Worm (Caenorhabditis elegans) whole organism, L4 larva: ENCODE results near the gene K08D8.4.
A peak's percentile ranks its signal among the peaks of the same experiment; 100 is the strongest.

ENCODE experiments used
- D1046.2 ChIP-seq: fragments of 200-800 bp; sonication (Bioruptor generic); IDR thresholded peaks from 2 replicates; pipeline ENCODE4 v1.3.6; 2022; ENCODE audit warnings: missing genetic modification characterization, missing compliant biosample characterization
- F26F4.8 ChIP-seq: fragments of 200-800 bp; sonication (Bioruptor generic); conservative IDR thresholded peaks from 2 replicates; pipeline ENCODE4 v1.3.6; 2022; ENCODE audit warnings: missing genetic modification characterization, missing compliant biosample characterization
- F44E2.7 ChIP-seq: fragments of 200-800 bp; sonication (Bioruptor generic); IDR thresholded peaks from 2 replicates; pipeline ENCODE4 v2.1.2; 2022; ENCODE audit warnings: missing genetic modification characterization, missing compliant biosample characterization
- aly-2 ChIP-seq: sonication (generic microtip); optimal IDR thresholded peaks from 2 replicates; lab custom pipeline; 2018; ENCODE audit warnings: missing biosample characterization, missing genetic modification characterization
- attf-4 ChIP-seq: sonication (generic microtip); optimal IDR thresholded peaks from 3 replicates; lab custom pipeline; 2017; ENCODE audit warnings: missing biosample characterization, missing genetic modification characterization
- ceh-82 ChIP-seq: sonication (generic microtip); optimal IDR thresholded peaks from 2 replicates; lab custom pipeline; 2017; ENCODE audit warnings: missing biosample characterization, missing genetic modification characterization
- ctbp-1 ChIP-seq: fragments of 200-800 bp; sonication (Bioruptor generic); IDR thresholded peaks from 2 replicates; pipeline ENCODE4 v1.3.6; 2022; ENCODE audit warnings: missing genetic modification reagents, missing genetic modification characterization, missing compliant biosample characterization
- daf-12 ChIP-seq: fragments of 150-350 bp; optimal IDR thresholded peaks from 2 replicates; lab custom pipeline; 2014; ENCODE audit warnings: missing biosample characterization, missing genetic modification reagents, missing genetic modification characterization
- daf-16 ChIP-seq, 3 experiments: sonication (generic microtip); optimal IDR thresholded peaks; 2 replicates each; lab custom pipeline; 2016 to 2017; ENCODE audit warnings: missing genetic modification characterization in 3 of 3, missing genetic modification reagents in 3 of 3, mild to moderate bottlenecking in 2 of 3, missing compliant biosample characterization in 2 of 3, missing biosample characterization in 1 of 3, moderate library complexity in 1 of 3
- daf-8 ChIP-seq: fragments of 200-800 bp; sonication (Bioruptor generic); IDR thresholded peaks from 2 replicates; pipeline ENCODE4 v1.3.6; 2022; ENCODE audit warnings: missing genetic modification characterization, missing compliant biosample characterization
- dmd-6 ChIP-seq: fragments of 200-800 bp; sonication (Bioruptor generic); IDR thresholded peaks from 2 replicates; pipeline ENCODE4 v1.3.6; 2022; ENCODE audit warnings: missing genetic modification reagents, missing genetic modification characterization, missing compliant biosample characterization
- dmd-8 ChIP-seq: fragments of 200-800 bp; sonication (Bioruptor generic); IDR thresholded peaks from 2 replicates; pipeline ENCODE4 v1.3.6; 2022; ENCODE audit warnings: missing genetic modification characterization, missing compliant biosample characterization
- dmd-9 ChIP-seq: fragments of 200-800 bp; sonication (Bioruptor generic); IDR thresholded peaks from 2 replicates; pipeline ENCODE4 v1.3.6; 2022; ENCODE audit warnings: missing genetic modification reagents, missing genetic modification characterization, missing compliant biosample characterization
- dpl-1 ChIP-seq: fragments of 150-350 bp; optimal IDR thresholded peaks from 2 replicates; lab custom pipeline; 2014; ENCODE audit warnings: missing biosample characterization, missing genetic modification reagents, missing genetic modification characterization
- egl-27 ChIP-seq: sonication (generic microtip); optimal IDR thresholded peaks from 3 replicates; lab custom pipeline; 2017; ENCODE audit warnings: missing biosample characterization, missing genetic modification reagents, missing genetic modification characterization
- fos-1 ChIP-seq: fragments of 150-350 bp; optimal IDR thresholded peaks from 2 replicates; lab custom pipeline; 2014; ENCODE audit warnings: missing biosample characterization, missing genetic modification characterization
- hlh-30 ChIP-seq: sonication (generic microtip); optimal IDR thresholded peaks from 2 replicates; lab custom pipeline; 2017; ENCODE audit warnings: antibody characterized with exemption, mild to moderate bottlenecking, missing genetic modification characterization, missing compliant biosample characterization; ENCODE audit not compliant: insufficient read depth
- jun-1 ChIP-seq: fragments of 150-350 bp; optimal IDR thresholded peaks from 2 replicates; lab custom pipeline; 2014; ENCODE audit warnings: missing biosample characterization, missing genetic modification reagents, missing genetic modification characterization
- lin-1 ChIP-seq: fragments of 200-800 bp; sonication (Bioruptor generic); IDR thresholded peaks from 2 replicates; pipeline ENCODE4 v1.3.6; 2022; ENCODE audit warnings: missing genetic modification reagents, missing genetic modification characterization, missing compliant biosample characterization
- lir-3 ChIP-seq: sonication (generic microtip); optimal IDR thresholded peaks from 2 replicates; lab custom pipeline; 2016; ENCODE audit warnings: mild to moderate bottlenecking, missing genetic modification characterization, missing compliant biosample characterization
- lsy-2 ChIP-seq, 2 experiments: fragments of 150-350 bp in 1 of 2; sonication (generic microtip) in 1 of 2; optimal IDR thresholded peaks; 2 replicates each; lab custom pipeline; 2014 to 2017; ENCODE audit warnings: missing biosample characterization in 2 of 2, missing genetic modification characterization in 2 of 2
- mdl-1 ChIP-seq, 2 experiments: fragments of 150-350 bp in 1 of 2; sonication (generic microtip) in 1 of 2; optimal IDR thresholded peaks; 2 replicates each; lab custom pipeline; 2014 to 2017; ENCODE audit warnings: missing biosample characterization in 2 of 2, missing genetic modification characterization in 2 of 2
- mep-1 ChIP-seq: fragments of 150-350 bp; sonication (generic microtip); optimal IDR thresholded peaks from 3 replicates; lab custom pipeline; 2014; ENCODE audit warnings: missing biosample characterization, missing genetic modification characterization
- mxl-3 ChIP-seq: fragments of 200-800 bp; sonication (Bioruptor generic); optimal IDR thresholded peaks from 2 replicates; lab custom pipeline; 2018; ENCODE audit warnings: mild to moderate bottlenecking, missing genetic modification characterization, missing compliant biosample characterization
- nhr-11 ChIP-seq: fragments of 150-350 bp; optimal IDR thresholded peaks from 2 replicates; lab custom pipeline; 2014; ENCODE audit warnings: missing biosample characterization, missing genetic modification characterization
- nhr-25 ChIP-seq: sonication (generic microtip); optimal IDR thresholded peaks from 2 replicates; lab custom pipeline; 2017; ENCODE audit warnings: missing genetic modification characterization, mild to moderate bottlenecking, missing compliant biosample characterization, antibody characterized with exemption, moderate library complexity, borderline replicate concordance; ENCODE audit not compliant: insufficient read depth
- nhr-28 ChIP-seq: fragments of 150-350 bp; optimal IDR thresholded peaks from 2 replicates; lab custom pipeline; 2014; ENCODE audit warnings: missing biosample characterization, missing genetic modification characterization
- nhr-41 ChIP-seq: fragments of 200-800 bp; sonication (Bioruptor generic); IDR thresholded peaks from 2 replicates; pipeline ENCODE4 v1.3.6; 2022; ENCODE audit warnings: missing genetic modification reagents, missing genetic modification characterization, missing compliant biosample characterization
- nhr-42 ChIP-seq: fragments of 200-800 bp; sonication (Bioruptor generic); IDR thresholded peaks from 2 replicates; pipeline ENCODE4 v1.3.6; 2022; ENCODE audit warnings: missing genetic modification characterization, missing compliant biosample characterization
- nhr-6 ChIP-seq: fragments of 150-350 bp; optimal IDR thresholded peaks from 2 replicates; lab custom pipeline; 2014; ENCODE audit warnings: missing biosample characterization, missing genetic modification characterization
- nhr-77 ChIP-seq: fragments of 150-350 bp; optimal IDR thresholded peaks from 2 replicates; lab custom pipeline; 2014; ENCODE audit warnings: missing biosample characterization, missing genetic modification characterization
- rbr-2 ChIP-seq: sonication (generic microtip); optimal IDR thresholded peaks from 2 replicates; lab custom pipeline; 2016; ENCODE audit warnings: missing genotype, missing genetic modification characterization, missing compliant biosample characterization
- set-16 ChIP-seq: fragments of 200-800 bp; sonication (Bioruptor generic); IDR thresholded peaks from 2 replicates; pipeline ENCODE4 v1.3.6; 2022; ENCODE audit warnings: missing genetic modification reagents, missing genetic modification characterization, missing compliant biosample characterization
- snpc-1.2 ChIP-seq: fragments of 200-800 bp; sonication (Bioruptor generic); IDR thresholded peaks from 2 replicates; pipeline ENCODE4 v1.3.6; 2022; ENCODE audit warnings: missing genetic modification reagents, missing genetic modification characterization, missing compliant biosample characterization
- spr-1 ChIP-seq: sonication (generic microtip); optimal IDR thresholded peaks from 2 replicates; lab custom pipeline; 2016; ENCODE audit warnings: mild to moderate bottlenecking, missing genetic modification characterization, missing compliant biosample characterization
- spr-3 ChIP-seq: fragments of 200-800 bp; sonication (Bioruptor generic); optimal IDR thresholded peaks from 2 replicates; lab custom pipeline; 2018; ENCODE audit warnings: mild to moderate bottlenecking, missing genetic modification characterization, missing compliant biosample characterization
- unc-62 ChIP-seq, 3 experiments: fragments of 150-350 bp in 1 of 3; sonication (generic microtip); optimal IDR thresholded peaks in 2 of 3; peaks in 1 of 3; 1 replicate in 1 of 3; 2 replicates in 2 of 3; lab custom pipeline; 2014 to 2017; ENCODE audit warnings: missing biosample characterization in 3 of 3, missing genetic modification characterization in 3 of 3, missing genetic modification reagents in 3 of 3, missing genotype in 1 of 3
- zag-1 ChIP-seq: fragments of 150-350 bp; optimal IDR thresholded peaks from 2 replicates; lab custom pipeline; 2014; ENCODE audit warnings: missing biosample characterization, missing genetic modification characterization
- ztf-11 ChIP-seq: fragments of 150-350 bp; optimal IDR thresholded peaks from 2 replicates; lab custom pipeline; 2014; ENCODE audit warnings: missing biosample characterization, missing genetic modification characterization

The K08D8.4 gene

DNA sequence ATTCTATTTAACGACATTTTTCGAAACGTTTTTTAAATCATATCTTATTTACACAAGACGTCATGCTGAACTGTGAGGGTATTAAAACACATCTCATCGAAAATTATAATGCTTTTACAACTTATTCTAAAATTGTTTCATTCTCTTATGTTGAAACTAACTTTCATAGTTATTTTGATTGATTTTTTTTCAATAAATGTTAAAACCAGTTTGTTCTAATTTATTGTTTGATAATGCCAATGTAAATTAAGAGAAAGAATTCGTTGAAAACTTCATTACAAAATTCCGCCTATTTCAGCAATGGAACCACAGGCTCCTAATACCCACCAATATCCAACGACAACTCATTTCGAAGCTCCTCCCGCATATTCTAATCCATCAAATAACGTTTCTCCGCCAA lies 14.8 kb downstream of the K08D8.4 start, which contains the start of gene K08D8.11:
Gene K08D8.11 (plus strand): TSS at position 301 of the 400 bp plus-strand sequence.
- no peak for TF ChIP-seq nhr-25 (tag; lab: Kevin White, UChicago)
- TF ChIP-seq ztf-11 (tag; lab: Kevin White, UChicago) = no peak
- TF ChIP-seq spr-3 (GFP tag; lab: Kevin White, UChicago) = no peak
- TF ChIP-seq hlh-30 (tag; lab: Kevin White, UChicago) = no peak
- no peak for TF ChIP-seq daf-12 (tag; lab: Kevin White, UChicago)
- no peak for TF ChIP-seq egl-27 (tag; lab: Kevin White, UChicago)
- no peak for TF ChIP-seq jun-1 (tag; lab: Kevin White, UChicago)
- no peak for TF ChIP-seq unc-62 (GFP tag; optimal IDR thresholded peaks at IDR 0.05 in 1 of 2; lab: Kevin White, UChicago)
- TF ChIP-seq unc-62 (tag; optimal IDR thresholded peaks at IDR 0.05; lab: Kevin White, UChicago) = no peak
- TF ChIP-seq nhr-41 (GFP tag; lab: Robert Waterston, UW) = no peak
- no peak for TF ChIP-seq F26F4.8 (GFP tag; lab: Robert Waterston, UW)
- TF ChIP-seq ctbp-1 (GFP tag; lab: Robert Waterston, UW) = no peak
- no peak for TF ChIP-seq zag-1 (tag; lab: Kevin White, UChicago)

DNA sequence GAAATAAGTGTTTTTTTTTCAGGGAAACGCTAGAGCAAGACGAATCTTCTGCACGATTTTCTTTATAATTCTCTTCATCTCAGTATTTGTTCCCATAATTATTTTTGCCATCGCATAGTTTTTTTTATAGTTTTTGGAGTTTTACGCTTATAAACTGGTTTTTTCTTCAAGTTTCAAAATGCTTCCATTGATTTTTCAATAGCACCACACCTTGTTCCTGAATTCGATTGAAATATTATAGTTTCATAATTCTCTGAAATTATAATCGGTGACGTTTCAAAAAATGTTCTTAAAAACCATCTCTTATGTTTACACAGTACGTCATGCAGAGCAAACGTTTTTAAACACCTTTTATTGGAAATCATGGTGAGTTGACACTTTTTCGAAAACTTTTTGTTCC lies 16.6 kb downstream of the K08D8.4 start, which contains the start of gene K08D8.12:
Gene K08D8.12 (plus strand): TSS at position 301 of the 400 bp plus-strand sequence.
- TF ChIP-seq rbr-2 (tag; lab: Kevin White, UChicago) = no peak
- TF ChIP-seq dmd-6 = peak; percentile 20; the same call in 1 of the 2 replicates
- TF ChIP-seq lir-3 (tag; lab: Kevin White, UChicago) = no peak
- TF ChIP-seq lin-1 (GFP tag; lab: Robert Waterston, UW) = no peak
- no peak for TF ChIP-seq dmd-8 (GFP tag; lab: Robert Waterston, UW)
- no peak for TF ChIP-seq mxl-3 (GFP tag; lab: Kevin White, UChicago)
- TF ChIP-seq zag-1 (tag; lab: Kevin White, UChicago) = no peak
- TF ChIP-seq mdl-1 (tag; optimal IDR thresholded peaks at IDR 0.05; lab: Kevin White, UChicago) = no peak
- TF ChIP-seq nhr-28 (tag; lab: Kevin White, UChicago) = no peak
- no peak for TF ChIP-seq daf-16 (GFP tag; optimal IDR thresholded peaks at IDR 0.05; lab: Kevin White, UChicago)
- peak; percentile 32 for TF ChIP-seq daf-16 (tag; optimal IDR thresholded peaks at IDR 0.05; lab: Kevin White, UChicago)
- TF ChIP-seq nhr-6 = no peak
- no peak for TF ChIP-seq aly-2 (tag; lab: Kevin White, UChicago)

DNA sequence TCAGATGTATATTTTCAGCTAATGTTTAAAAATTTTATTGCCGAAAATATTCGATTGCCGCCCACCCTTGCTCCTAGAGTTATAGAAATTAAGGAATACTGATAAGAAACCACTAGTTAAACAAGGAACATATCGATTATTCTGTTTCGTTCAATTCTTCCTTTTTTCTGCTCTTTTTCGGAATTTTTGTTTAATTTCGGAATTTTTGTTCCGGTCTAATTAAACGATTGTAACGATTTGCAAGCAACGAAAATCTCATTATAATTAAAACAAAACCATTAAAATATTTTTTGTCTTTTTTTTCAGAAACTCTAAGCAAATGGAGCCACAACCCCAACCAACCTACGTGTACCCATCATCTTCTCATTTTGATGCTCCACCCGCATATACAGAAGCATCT lies 17.6 kb downstream of the K08D8.4 start, which contains the start of gene K08D8.1:
Gene K08D8.1 (plus strand): TSS at position 301 of the 400 bp plus-strand sequence.
- TF ChIP-seq spr-1 (tag; lab: Kevin White, UChicago) (no peak), lsy-2 (tag; optimal IDR thresholded peaks at IDR 0.05; lab: Kevin White, UChicago) (no peak), set-16 (GFP tag; lab: Robert Waterston, UW) (no peak), nhr-77 (tag; lab: Kevin White, UChicago) (no peak), fos-1 (tag; lab: Kevin White, UChicago) (no peak), mep-1 (tag; lab: Kevin White, UChicago) (no peak), ceh-82 (no peak), F44E2.7 (GFP tag; lab: Robert Waterston, UW) (no peak), nhr-42 (GFP tag; lab: Robert Waterston, UW) (no peak), daf-8 (GFP tag; lab: Robert Waterston, UW) (no peak), attf-4 (tag; lab: Kevin White, UChicago) (no peak), mxl-3 (GFP tag; lab: Kevin White, UChicago) (no peak), snpc-1.2 (GFP tag; lab: Robert Waterston, UW) (no peak), D1046.2 (GFP tag; lab: Robert Waterston, UW) (no peak), dpl-1 (GFP tag; lab: Kevin White, UChicago) (no peak), nhr-11 (no peak), dmd-9 (GFP tag; lab: Robert Waterston, UW) (no peak), rbr-2 (tag; lab: Kevin White, UChicago) (no peak)
- TF ChIP-seq, all 104 proteins: peak for 0
